Worm (Caenorhabditis elegans) whole organism, late embryonic: Measurements from ENCODE around the gene F23H11.2.
A peak's percentile ranks its signal among the peaks of the same experiment; 100 is the strongest.

ENCODE experiments used
- C38D4.7 ChIP-seq: fragments of 200-800 bp; sonication (Bioruptor generic); optimal IDR thresholded peaks from 2 replicates; lab custom pipeline; 2018; ENCODE audit warnings: mild to moderate bottlenecking, missing genetic modification characterization, moderate library complexity, missing compliant biosample characterization
- T23F11.4 ChIP-seq: fragments of 200-800 bp; sonication (Bioruptor generic); optimal IDR thresholded peaks from 2 replicates; lab custom pipeline; 2018; ENCODE audit warnings: mild to moderate bottlenecking, missing genetic modification characterization, missing compliant biosample characterization
- ahr-1 ChIP-seq: sonication (generic microtip); optimal IDR thresholded peaks from 2 replicates; lab custom pipeline; 2016; ENCODE audit warnings: missing genetic modification characterization, missing compliant biosample characterization
- ceh-14 ChIP-seq: sonication (generic microtip); optimal IDR thresholded peaks from 2 replicates; lab custom pipeline; 2016; ENCODE audit warnings: missing genotype, missing genetic modification characterization, missing compliant biosample characterization
- ceh-2 ChIP-seq: sonication (generic microtip); optimal IDR thresholded peaks from 2 replicates; lab custom pipeline; 2016; ENCODE audit warnings: missing genotype, missing genetic modification characterization, missing compliant biosample characterization
- ceh-24 ChIP-seq: sonication (generic microtip); optimal IDR thresholded peaks from 2 replicates; lab custom pipeline; 2016; ENCODE audit warnings: mild to moderate bottlenecking, missing genetic modification characterization, missing compliant biosample characterization
- ceh-31 ChIP-seq: sonication (generic microtip); optimal IDR thresholded peaks from 2 replicates; lab custom pipeline; 2016; ENCODE audit warnings: missing genetic modification characterization, missing compliant biosample characterization
- ceh-9 ChIP-seq: sonication (generic microtip); optimal IDR thresholded peaks from 2 replicates; lab custom pipeline; 2016; ENCODE audit warnings: mild to moderate bottlenecking, missing genetic modification characterization, inconsistent platforms, missing compliant biosample characterization
- elt-2 ChIP-seq: sonication (generic microtip); optimal IDR thresholded peaks from 2 replicates; lab custom pipeline; 2016; ENCODE audit warnings: missing genetic modification reagents, missing genetic modification characterization, missing compliant biosample characterization
- ets-4 ChIP-seq: sonication (generic microtip); optimal IDR thresholded peaks from 2 replicates; lab custom pipeline; 2016; ENCODE audit warnings: missing genetic modification characterization, missing compliant biosample characterization
- eyg-1 ChIP-seq: sonication (generic microtip); optimal IDR thresholded peaks from 2 replicates; lab custom pipeline; 2016; ENCODE audit warnings: missing genotype, missing genetic modification characterization, missing compliant biosample characterization
- fkh-6 ChIP-seq: sonication (generic microtip); optimal IDR thresholded peaks from 2 replicates; lab custom pipeline; 2016; ENCODE audit warnings: missing genetic modification characterization, missing compliant biosample characterization
- hlh-13 ChIP-seq: fragments of 200-800 bp; sonication (Bioruptor generic); optimal IDR thresholded peaks from 2 replicates; lab custom pipeline; 2018; ENCODE audit warnings: mild to moderate bottlenecking, missing genetic modification characterization, missing compliant biosample characterization
- hlh-30 ChIP-seq: sonication (generic microtip); optimal IDR thresholded peaks from 2 replicates; lab custom pipeline; 2017; ENCODE audit warnings: antibody characterized with exemption, missing genetic modification characterization, missing compliant biosample characterization; ENCODE audit not compliant: insufficient read depth
- lim-6 ChIP-seq: sonication (generic microtip); optimal IDR thresholded peaks from 2 replicates; lab custom pipeline; 2016; ENCODE audit warnings: missing genetic modification characterization, missing compliant biosample characterization
- lin-11 ChIP-seq: fragments of 200-800 bp; sonication (Bioruptor generic); optimal IDR thresholded peaks from 2 replicates; lab custom pipeline; 2018; ENCODE audit warnings: mild to moderate bottlenecking, missing genetic modification characterization, missing compliant biosample characterization
- nfya-1 ChIP-seq: sonication (generic microtip); optimal IDR thresholded peaks from 2 replicates; lab custom pipeline; 2017; ENCODE audit warnings: missing genetic modification characterization, mild to moderate bottlenecking, missing compliant biosample characterization, antibody characterized with exemption, moderate library complexity
- nhr-232 ChIP-seq: sonication (generic microtip); optimal IDR thresholded peaks from 2 replicates; lab custom pipeline; 2016; ENCODE audit warnings: missing genetic modification characterization, missing compliant biosample characterization
- npax-4 ChIP-seq: sonication (generic microtip); optimal IDR thresholded peaks from 2 replicates; lab custom pipeline; 2016; ENCODE audit warnings: missing genetic modification characterization, missing compliant biosample characterization
- odd-2 ChIP-seq: sonication (generic microtip); optimal IDR thresholded peaks from 2 replicates; lab custom pipeline; 2017; ENCODE audit warnings: antibody characterized with exemption, mild to moderate bottlenecking, missing genetic modification characterization, missing compliant biosample characterization
- pag-3 ChIP-seq: sonication (generic microtip); optimal IDR thresholded peaks from 2 replicates; lab custom pipeline; 2016; ENCODE audit warnings: missing compliant biosample characterization, missing genetic modification characterization, borderline replicate concordance
- pax-1 ChIP-seq: fragments of 150-350 bp; optimal IDR thresholded peaks from 2 replicates; lab custom pipeline; 2014; ENCODE audit warnings: missing biosample characterization, missing genetic modification characterization
- pha-4 ChIP-seq: fragments of 150-350 bp; optimal IDR thresholded peaks from 2 replicates; lab custom pipeline; 2018; ENCODE audit warnings: missing biosample characterization, missing genetic modification reagents, missing genetic modification characterization
- pros-1 ChIP-seq: fragments of 150-350 bp; optimal IDR thresholded peaks from 2 replicates; lab custom pipeline; 2014; ENCODE audit warnings: missing biosample characterization, missing genetic modification reagents, missing genetic modification characterization
- ref-2 ChIP-seq: sonication (generic microtip); optimal IDR thresholded peaks from 2 replicates; lab custom pipeline; 2016; ENCODE audit warnings: missing genetic modification characterization, missing compliant biosample characterization
- sdc-2 ChIP-seq: sonication (generic microtip); optimal IDR thresholded peaks from 2 replicates; lab custom pipeline; 2016; ENCODE audit warnings: missing genotype, missing genetic modification characterization, missing compliant biosample characterization
- sox-4 ChIP-seq: sonication (generic microtip); optimal IDR thresholded peaks from 2 replicates; lab custom pipeline; 2017; ENCODE audit warnings: mild to moderate bottlenecking, missing genetic modification characterization, inconsistent platforms, missing compliant biosample characterization
- tbx-2 ChIP-seq: sonication (generic microtip); optimal IDR thresholded peaks from 2 replicates; lab custom pipeline; 2016; ENCODE audit warnings: missing genetic modification characterization, missing compliant biosample characterization
- tbx-7 ChIP-seq: sonication (generic microtip); optimal IDR thresholded peaks from 2 replicates; lab custom pipeline; 2016; ENCODE audit warnings: missing genotype, missing genetic modification characterization, missing compliant biosample characterization
- ttx-3 ChIP-seq: sonication (generic microtip); optimal IDR thresholded peaks from 2 replicates; lab custom pipeline; 2016; ENCODE audit warnings: missing genetic modification reagents, missing genetic modification characterization, missing compliant biosample characterization
- unc-3 ChIP-seq, 2 experiments: fragments of 200-800 bp in 1 of 2; sonication (Bioruptor generic) in 1 of 2; sonication (generic microtip) in 1 of 2; conservative IDR thresholded peaks in 1 of 2; optimal IDR thresholded peaks in 1 of 2; 2 replicates each; pipeline versions ENCODE4 v1.3.6 to Lab custom; 2016 to 2022; ENCODE audit warnings: missing compliant biosample characterization in 2 of 2, missing genetic modification characterization in 2 of 2, missing genetic modification reagents in 1 of 2
- unc-55 ChIP-seq: sonication (generic microtip); optimal IDR thresholded peaks from 2 replicates; lab custom pipeline; 2017; ENCODE audit warnings: missing biosample characterization, missing genetic modification reagents, missing genetic modification characterization
- unc-86 ChIP-seq: sonication (generic microtip); optimal IDR thresholded peaks from 2 replicates; lab custom pipeline; 2016; ENCODE audit warnings: missing genetic modification characterization, missing compliant biosample characterization
- ztf-16 ChIP-seq: sonication (generic microtip); optimal IDR thresholded peaks from 2 replicates; lab custom pipeline; 2017; ENCODE audit warnings: missing genetic modification characterization, missing compliant biosample characterization

Gene F23H11.2

ce11 chrIII:901148-901547 lies 5.6 kb downstream of the F23H11.2 start, which contains the start of gene sucl-2:
TSS of gene sucl-2 (minus strand) at chrIII:901412.
- TF ChIP-seq ref-2 (tag; lab: Kevin White, UChicago) (no peak), ztf-16 (tag; lab: Kevin White, UChicago) (no peak), npax-4 (tag; lab: Kevin White, UChicago) (no peak), eyg-1 (tag; lab: Kevin White, UChicago) (no peak), pros-1 (tag; lab: Kevin White, UChicago) (no peak), pag-3 (tag; lab: Kevin White, UChicago) (no peak), tbx-7 (tag; lab: Kevin White, UChicago) (no peak), lin-11 (no peak), ceh-14 (tag; lab: Kevin White, UChicago) (no peak), nfya-1 (no peak), pha-4 (tag; lab: Kevin White, UChicago) (no peak), odd-2 (tag; lab: Kevin White, UChicago) (no peak), ceh-24 (tag; lab: Kevin White, UChicago) (no peak), T23F11.4 (GFP tag; lab: Kevin White, UChicago) (no peak), fkh-6 (tag; lab: Kevin White, UChicago) (no peak)

- TF ChIP-seq C38D4.7 (GFP tag; lab: Kevin White, UChicago): no peak
- TF ChIP-seq ceh-9: no peak
- no peak for TF ChIP-seq ttx-3
- no peak for TF ChIP-seq unc-86 (tag; lab: Kevin White, UChicago)
- TF ChIP-seq ceh-2 (tag; lab: Kevin White, UChicago): no peak
- TF ChIP-seq unc-3 (GFP tag; conservative IDR thresholded peaks at IDR 0.05; lab: Robert Waterston, UW): no peak
- TF ChIP-seq unc-3 (tag; optimal IDR thresholded peaks at IDR 0.05; lab: Kevin White, UChicago): no peak
- no peak for TF ChIP-seq pax-1 (tag; lab: Kevin White, UChicago)
- no peak for TF ChIP-seq lin-11
- TF ChIP-seq hlh-13: no peak
- TF ChIP-seq lim-6 (tag; lab: Kevin White, UChicago): no peak
- TF ChIP-seq sdc-2 (tag; lab: Kevin White, UChicago): no peak
- no peak for TF ChIP-seq unc-55
Measured at ce11 chrIII:901600-902250, 6.2 kb downstream of the F23H11.2 start.

ce11 chrIII:907311-907710 lies 11.8 kb downstream of the F23H11.2 start, which contains the start of gene F23H11.4:
TSS of gene F23H11.4 (minus strand) at chrIII:907539.
- TF ChIP-seq nfya-1 (no peak), hlh-30 (no peak), ahr-1 (tag; lab: Kevin White, UChicago) (no peak), ets-4 (tag; lab: Kevin White, UChicago) (no peak), nhr-232 (tag; lab: Kevin White, UChicago) (no peak), ceh-31 (tag; lab: Kevin White, UChicago) (no peak), ceh-14 (tag; lab: Kevin White, UChicago) (no peak), lin-11 (no peak), tbx-2 (tag; lab: Kevin White, UChicago) (no peak), elt-2 (tag; lab: Kevin White, UChicago) (no peak), pha-4 (tag; lab: Kevin White, UChicago) (no peak)

ce11 chrIII:907990-908389 lies 12.4 kb downstream of the F23H11.2 start:
- TF ChIP-seq nfya-1 (peak; percentile 30), ceh-24 (tag; lab: Kevin White, UChicago) (no peak), ref-2 (tag; lab: Kevin White, UChicago) (no peak), sox-4 (tag; lab: Kevin White, UChicago) (no peak), unc-55 (no peak)
